Worm (Caenorhabditis elegans): Measurements from ENCODE around the gene xrn-1.

xrn-1 gene

ce11 chrII:14040204-14040842 lies 28.4 kb upstream of the xrn-1 start (continued):
- no peak for TF ChIP-seq vab-15 (tag; optimal IDR thresholded peaks at IDR 0.05)
- peak; percentile 95 for TF ChIP-seq tbx-2 (tag; optimal IDR thresholded peaks at IDR 0.05)
- no peak for TF ChIP-seq nhr-28 (tag; optimal IDR thresholded peaks at IDR 0.05)
- peak; percentile 88 for TF ChIP-seq nhr-19 (GFP tag; conservative IDR thresholded peaks at IDR 0.05)
- TF ChIP-seq nhr-84 (tag; optimal IDR thresholded peaks at IDR 0.05) = no peak
- TF ChIP-seq sox-4 (tag; optimal IDR thresholded peaks at IDR 0.05) = peak; percentile 61
- TF ChIP-seq ceh-88 (GFP tag; IDR thresholded peaks at IDR 0.05) = peak; percentile 67
- peak; percentile 38 for TF ChIP-seq hpl-2 (GFP tag; optimal IDR thresholded peaks at IDR 0.05)
- no peak for TF ChIP-seq alr-1 (tag; optimal IDR thresholded peaks at IDR 0.05; ENCODE audit: borderline replicate concordance)
- TF ChIP-seq fkh-8 (tag; optimal IDR thresholded peaks at IDR 0.05) = peak; percentile 93
- TF ChIP-seq lsy-2 (tag; optimal IDR thresholded peaks at IDR 0.05) = peak; percentile 82 to 90
- TF ChIP-seq ces-1 (GFP tag; optimal IDR thresholded peaks at IDR 0.05) = no peak
- TF ChIP-seq efl-1 (optimal IDR thresholded peaks at IDR 0.05) = peak; percentile 77 to 88
- peak; percentile 49 to 95 for TF ChIP-seq efl-1 (GFP tag; optimal IDR thresholded peaks at IDR 0.05 in 1 of 2)
- peak in 3 of 6 experiments; percentile 54 to 85 (median 77) for TF ChIP-seq elt-3 (tag; optimal IDR thresholded peaks at IDR 0.05)
- no peak for TF ChIP-seq pqm-1 (tag; optimal IDR thresholded peaks at IDR 0.05)
- peak; percentile 63 for TF ChIP-seq mep-1 (tag; optimal IDR thresholded peaks at IDR 0.05)
- TF ChIP-seq C34B4.2 (tag; optimal IDR thresholded peaks at IDR 0.05) = no peak
- TF ChIP-seq sptf-1 (tag; optimal IDR thresholded peaks at IDR 0.05) = no peak
- TF ChIP-seq unc-86 (tag; optimal IDR thresholded peaks at IDR 0.05) = peak; percentile 93
- TF ChIP-seq nhr-237 (tag; optimal IDR thresholded peaks at IDR 0.05) = peak; percentile 65
- no peak for TF ChIP-seq tlp-1 (tag; optimal IDR thresholded peaks at IDR 0.05)
- no peak for TF ChIP-seq nhr-76 (tag; optimal IDR thresholded peaks at IDR 0.05)
- TF ChIP-seq swsn-7 (tag; optimal IDR thresholded peaks at IDR 0.05) = peak; percentile 93
- peak; percentile 94 for TF ChIP-seq nhr-20 (tag; optimal IDR thresholded peaks at IDR 0.05)
- peak; percentile 54 for TF ChIP-seq zag-1 (tag; optimal IDR thresholded peaks at IDR 0.05)
- TF ChIP-seq mab-9 (GFP tag; IDR thresholded peaks at IDR 0.05) = peak; percentile 46; the same call in 1 of the 2 replicates
- peak; percentile 98 for TF ChIP-seq nhr-71 (tag; optimal IDR thresholded peaks at IDR 0.05)
- TF ChIP-seq mdl-1 (tag; optimal IDR thresholded peaks at IDR 0.05) = peak; percentile 77 to 97
- peak; percentile 82 to 89 for TF ChIP-seq egl-27 (tag; optimal IDR thresholded peaks at IDR 0.05)
- peak; percentile 89 for TF ChIP-seq dsc-1 (tag; optimal IDR thresholded peaks at IDR 0.05)
- TF ChIP-seq snu-23 (GFP tag; optimal IDR thresholded peaks at IDR 0.05) = peak; percentile 94
- TF ChIP-seq snpc-4 (tag; optimal IDR thresholded peaks at IDR 0.05) = peak; percentile 78
- TF ChIP-seq Y116A8C.19 (tag; optimal IDR thresholded peaks at IDR 0.05; ENCODE audit: borderline replicate concordance) = no peak
- no peak for TF ChIP-seq hlh-4 (tag; optimal IDR thresholded peaks at IDR 0.05)
- TF ChIP-seq xbp-1 (tag; optimal IDR thresholded peaks at IDR 0.05) = peak; percentile 83
- peak; percentile 92 for TF ChIP-seq blmp-1 (tag; optimal IDR thresholded peaks at IDR 0.05)
- no peak for TF ChIP-seq ceh-90 (tag; optimal IDR thresholded peaks at IDR 0.05)
- TF ChIP-seq nhr-12 (tag; optimal IDR thresholded peaks at IDR 0.05) = no peak
- TF ChIP-seq rnt-1 (tag; optimal IDR thresholded peaks at IDR 0.05) = peak; percentile 85
- peak; percentile 56; the same call in 1 of the 2 replicates for TF ChIP-seq grh-1 (GFP tag; IDR thresholded peaks at IDR 0.05)
- TF ChIP-seq C04F5.9 (tag; optimal IDR thresholded peaks at IDR 0.05) = peak; percentile 53
- TF ChIP-seq C16A3.4 (tag; optimal IDR thresholded peaks at IDR 0.05) = peak; percentile 86
- no peak for TF ChIP-seq unc-30 (tag; optimal IDR thresholded peaks at IDR 0.05)
- TF ChIP-seq nhr-90 (tag; optimal IDR thresholded peaks at IDR 0.05; ENCODE audit: poor library complexity) = peak; percentile 83
- peak; percentile 68 for TF ChIP-seq zip-4 (GFP tag; optimal IDR thresholded peaks at IDR 0.05)
